Fruit fly (Drosophila melanogaster) whole organism, embryonic: ENCODE results near the gene CG12289.

Experiments used
- CG10959 ChIP-seq: fragments of 200-800 bp; sonication (Bioruptor generic); IDR thresholded peaks from 2 replicates; pipeline ENCODE4 v1.3.6; 2022; ENCODE audit warnings: missing biosample characterization, missing genetic modification characterization
- CG12104 ChIP-seq: fragments of 200-800 bp; sonication (Bioruptor generic); optimal IDR thresholded peaks from 3 replicates; lab custom pipeline; 2016; ENCODE audit warnings: missing biosample characterization, missing genetic modification characterization
- CG12236 ChIP-seq: fragments of 200-800 bp; sonication (Bioruptor generic); optimal IDR thresholded peaks from 2 replicates; lab custom pipeline; 2016; ENCODE audit warnings: missing biosample characterization, missing genetic modification characterization
- CG12744 ChIP-seq: fragments of 200-800 bp; sonication (Bioruptor generic); optimal IDR thresholded peaks from 2 replicates; lab custom pipeline; 2016; ENCODE audit warnings: missing biosample characterization, missing genetic modification characterization
- CG13296 ChIP-seq: fragments of 200-800 bp; sonication (Bioruptor generic); optimal IDR thresholded peaks from 3 replicates; lab custom pipeline; 2018; ENCODE audit warnings: missing biosample characterization, mild to moderate bottlenecking, missing genetic modification characterization
- CG14710 ChIP-seq: fragments of 200-800 bp; sonication (Bioruptor generic); optimal IDR thresholded peaks from 3 replicates; lab custom pipeline; 2019; ENCODE audit warnings: missing biosample characterization, mild to moderate bottlenecking, missing genetic modification characterization, moderate library complexity
- CG15696 ChIP-seq: fragments of 200-800 bp; sonication (Bioruptor generic); optimal IDR thresholded peaks from 2 replicates; lab custom pipeline; 2019; ENCODE audit warnings: missing biosample characterization, mild to moderate bottlenecking, missing genetic modification characterization, moderate library complexity
- CG17385 ChIP-seq: fragments of 200-800 bp; sonication (Bioruptor generic); optimal IDR thresholded peaks from 3 replicates; lab custom pipeline; 2018; ENCODE audit warnings: missing biosample characterization, mild to moderate bottlenecking, missing genetic modification characterization
- CG17829 ChIP-seq: fragments of 200-800 bp; optimal IDR thresholded peaks from 2 replicates; lab custom pipeline; 2019; ENCODE audit warnings: missing biosample characterization, mild to moderate bottlenecking, missing genetic modification characterization, moderate library complexity
- CG18476 ChIP-seq: fragments of 200-800 bp; sonication (Bioruptor generic); optimal IDR thresholded peaks from 2 replicates; lab custom pipeline; 2016; ENCODE audit warnings: missing biosample characterization, mild to moderate bottlenecking, missing genetic modification characterization
- CG30403 ChIP-seq: fragments of 200-800 bp; sonication (Bioruptor generic); optimal IDR thresholded peaks from 3 replicates; lab custom pipeline; 2016; ENCODE audit warnings: missing biosample characterization, missing genetic modification characterization
- CG32772 ChIP-seq: fragments of 200-800 bp; sonication (Bioruptor generic); IDR thresholded peaks from 2 replicates; pipeline ENCODE4 v1.3.6; 2022; ENCODE audit warnings: missing biosample characterization, missing genetic modification characterization
- CG33557 ChIP-seq: fragments of 200-800 bp; sonication (Bioruptor generic); optimal IDR thresholded peaks from 2 replicates; lab custom pipeline; 2019; ENCODE audit warnings: missing biosample characterization, mild to moderate bottlenecking, missing genetic modification characterization, moderate library complexity
- CG4730 ChIP-seq: fragments of 200-800 bp; sonication (Bioruptor generic); IDR thresholded peaks from 2 replicates; pipeline ENCODE4 v1.3.6; 2022; ENCODE audit warnings: missing biosample characterization, missing genetic modification characterization
- CG6683 ChIP-seq: fragments of 200-800 bp; sonication (Bioruptor generic); optimal IDR thresholded peaks from 2 replicates; lab custom pipeline; 2017; ENCODE audit warnings: missing biosample characterization, mild to moderate bottlenecking, missing genetic modification characterization, missing genetic modification reagents
- CG7372 ChIP-seq: fragments of 200-800 bp; sonication (Bioruptor generic); IDR thresholded peaks from 2 replicates; pipeline ENCODE4 v1.3.6; 2022; ENCODE audit warnings: missing biosample characterization, missing genetic modification characterization
- CG8089 ChIP-seq: fragments of 200-800 bp; sonication (Bioruptor generic); optimal IDR thresholded peaks from 3 replicates; lab custom pipeline; 2016; ENCODE audit warnings: missing biosample characterization, missing genetic modification characterization
- CoRest ChIP-seq: fragments of 200-800 bp; sonication (Bioruptor generic); optimal IDR thresholded peaks from 3 replicates; lab custom pipeline; 2018; ENCODE audit warnings: missing biosample characterization, mild to moderate bottlenecking, missing genetic modification characterization, moderate library complexity
- Dbx ChIP-seq: fragments of 200-800 bp; sonication (Bioruptor generic); IDR thresholded peaks from 3 replicates; pipeline ENCODE4 v1.3.6; 2022; ENCODE audit warnings: missing biosample characterization, missing genetic modification characterization
- Dp ChIP-seq: fragments of 200-800 bp; sonication (Bioruptor generic); optimal IDR thresholded peaks from 2 replicates; lab custom pipeline; 2018; ENCODE audit warnings: missing biosample characterization, mild to moderate bottlenecking, missing genetic modification characterization, moderate library complexity
- Mad ChIP-seq: fragments of 200-800 bp; sonication (Bioruptor generic); optimal IDR thresholded peaks from 2 replicates; lab custom pipeline; 2016; ENCODE audit warnings: missing biosample characterization, missing genetic modification characterization
- Rfx ChIP-seq: fragments of 200-800 bp; sonication (Bioruptor generic); IDR thresholded peaks from 2 replicates; pipeline ENCODE4 v1.3.6; 2022; ENCODE audit warnings: missing biosample characterization, missing genetic modification characterization
- Rx ChIP-seq: fragments of 200-800 bp; sonication (Bioruptor generic); IDR thresholded peaks from 2 replicates; pipeline ENCODE4 v1.3.6; 2022; ENCODE audit warnings: missing biosample characterization, missing genetic modification characterization
- Scr ChIP-seq: fragments of 200-800 bp; sonication (Bioruptor generic); IDR thresholded peaks from 2 replicates; pipeline ENCODE4 v1.3.6; 2022; ENCODE audit warnings: missing biosample characterization, missing genetic modification characterization; ENCODE audit not compliant: partially characterized antibody
- Ssrp ChIP-seq: fragments of 200-800 bp; sonication (Bioruptor generic); optimal IDR thresholded peaks from 2 replicates; lab custom pipeline; 2018; ENCODE audit warnings: missing biosample characterization, mild to moderate bottlenecking, missing genetic modification characterization, moderate library complexity
- ac ChIP-seq: fragments of 200-800 bp; sonication (Bioruptor generic); optimal IDR thresholded peaks from 3 replicates; lab custom pipeline; 2017; ENCODE audit warnings: missing biosample characterization, mild to moderate bottlenecking, missing genetic modification characterization
- aop ChIP-seq: fragments of 200-800 bp; sonication (Bioruptor generic); IDR thresholded peaks from 2 replicates; pipeline ENCODE4 v1.3.6; 2022; ENCODE audit warnings: missing biosample characterization, missing genetic modification characterization
- ara ChIP-seq: fragments of 200-800 bp; sonication (Bioruptor generic); IDR thresholded peaks from 2 replicates; pipeline ENCODE4 v1.3.6; 2022; ENCODE audit warnings: missing biosample characterization, missing genetic modification characterization
- bigmax ChIP-seq: fragments of 200-800 bp; sonication (Bioruptor generic); optimal IDR thresholded peaks from 2 replicates; lab custom pipeline; 2018; ENCODE audit warnings: missing biosample characterization, mild to moderate bottlenecking, missing genetic modification characterization
- da ChIP-seq: fragments of 200-800 bp; sonication (Bioruptor generic); optimal IDR thresholded peaks from 2 replicates; lab custom pipeline; 2016; ENCODE audit warnings: missing biosample characterization, missing genetic modification characterization
- danr ChIP-seq: fragments of 200-800 bp; sonication (Bioruptor generic); IDR thresholded peaks from 2 replicates; pipeline ENCODE4 v1.3.6; 2022; ENCODE audit warnings: missing biosample characterization, missing genetic modification characterization
- dati ChIP-seq: fragments of 200-800 bp; sonication (Bioruptor generic); IDR thresholded peaks from 2 replicates; pipeline ENCODE4 v1.3.6; 2022; ENCODE audit warnings: missing biosample characterization, missing genetic modification characterization
- dmrt11E ChIP-seq: fragments of 200-800 bp; sonication (Bioruptor generic); optimal IDR thresholded peaks from 3 replicates; lab custom pipeline; 2018; ENCODE audit warnings: missing biosample characterization, mild to moderate bottlenecking, missing genetic modification characterization, moderate library complexity
- inv ChIP-seq: fragments of 200-800 bp; sonication (Bioruptor generic); IDR thresholded peaks from 2 replicates; pipeline ENCODE4 v1.3.6; 2022; ENCODE audit warnings: missing biosample characterization, missing genetic modification characterization; ENCODE audit not compliant: partially characterized antibody
- jing ChIP-seq: fragments of 200-800 bp; sonication (Bioruptor generic); optimal IDR thresholded peaks from 2 replicates; lab custom pipeline; 2018; ENCODE audit warnings: missing biosample characterization, mild to moderate bottlenecking, missing genetic modification characterization
- ken ChIP-seq: fragments of 200-800 bp; sonication (Bioruptor generic); IDR thresholded peaks from 3 replicates; pipeline ENCODE4 v1.3.6; 2022; ENCODE audit warnings: missing biosample characterization, missing genetic modification characterization
- odd ChIP-seq: fragments of 200-800 bp; sonication (Bioruptor generic); optimal IDR thresholded peaks from 2 replicates; lab custom pipeline; 2017; ENCODE audit warnings: missing biosample characterization, mild to moderate bottlenecking, missing genetic modification characterization
- pan ChIP-seq, 4 experiments: fragments of >200 bp in 3 of 4; fragments of 200-800 bp in 1 of 4; sonication (Bioruptor generic) in 1 of 4; optimal IDR thresholded peaks in 3 of 4; IDR thresholded peaks in 1 of 4; 2 replicates each; pipeline versions ENCODE4 v1.3.6 to Lab custom; 2017 to 2022; ENCODE audit warnings: missing biosample characterization in 2 of 4, missing genetic modification characterization in 2 of 4, mixed read lengths in 1 of 4
- pita ChIP-seq: fragments of 200-800 bp; sonication (Bioruptor generic); optimal IDR thresholded peaks from 2 replicates; lab custom pipeline; 2017; ENCODE audit warnings: missing biosample characterization, mild to moderate bottlenecking, missing genetic modification characterization
- run ChIP-seq: fragments of 200-800 bp; sonication (Bioruptor generic); optimal IDR thresholded peaks from 3 replicates; lab custom pipeline; 2018; ENCODE audit warnings: missing biosample characterization, mild to moderate bottlenecking, missing genetic modification characterization
- salm ChIP-seq: fragments of 200-800 bp; sonication (Bioruptor generic); optimal IDR thresholded peaks from 2 replicates; lab custom pipeline; 2018; ENCODE audit warnings: missing biosample characterization, mild to moderate bottlenecking, missing genetic modification characterization
- sens ChIP-seq: fragments of 200-800 bp; sonication (Bioruptor generic); peaks from one replicate; lab custom pipeline; 2016; ENCODE audit warnings: missing biosample characterization, missing genetic modification characterization
- slbo ChIP-seq: fragments of 200-800 bp; sonication (Bioruptor generic); IDR thresholded peaks from 2 replicates; pipeline ENCODE4 v1.3.6; 2022; ENCODE audit warnings: missing biosample characterization, missing genetic modification characterization
- sob ChIP-seq: fragments of 200-800 bp; sonication (Bioruptor generic); IDR thresholded peaks from 2 replicates; pipeline ENCODE4 v1.3.6; 2022; ENCODE audit warnings: missing biosample characterization, missing genetic modification characterization
- tll ChIP-seq, 2 experiments: fragments of 200-800 bp in 1 of 2; fragments of >200 bp in 1 of 2; sonication (Bioruptor generic) in 1 of 2; optimal IDR thresholded peaks; 2 replicates each; lab custom pipeline; 2017 to 2019; ENCODE audit warnings: missing biosample characterization in 2 of 2, missing genetic modification characterization in 2 of 2, mild to moderate bottlenecking in 1 of 2, moderate library complexity in 1 of 2
- twi ChIP-seq: fragments of 200-800 bp; optimal IDR thresholded peaks from 2 replicates; lab custom pipeline; 2019; ENCODE audit warnings: missing biosample characterization, mild to moderate bottlenecking, missing genetic modification characterization, moderate library complexity
- tx ChIP-seq: fragments of 200-800 bp; sonication (Bioruptor generic); optimal IDR thresholded peaks from 2 replicates; lab custom pipeline; 2016; ENCODE audit warnings: missing biosample characterization, missing genetic modification characterization
- vvl ChIP-seq: fragments of 200-800 bp; sonication (Bioruptor generic); IDR thresholded peaks from 2 replicates; pipeline ENCODE4 v1.3.6; 2022; ENCODE audit warnings: missing biosample characterization, missing genetic modification characterization
- z ChIP-seq: fragments of 200-800 bp; sonication (Bioruptor generic); IDR thresholded peaks from 3 replicates; pipeline ENCODE4 v1.3.6; 2022; ENCODE audit warnings: missing biosample characterization, missing genetic modification characterization
- zf30C ChIP-seq: fragments of 200-800 bp; sonication (Bioruptor generic); optimal IDR thresholded peaks from 3 replicates; lab custom pipeline; 2018; ENCODE audit warnings: missing biosample characterization, mild to moderate bottlenecking, missing genetic modification characterization

Gene CG12289

dm6 chr3L:11465371-11465914 is 7.2 kb upstream of the CG12289 start, which contains the start of gene Fum3:
TSS of gene Fum3 (minus strand) at chr3L:11465864.
- TF ChIP-seq Scr (GFP tag; lab: Robert Waterston, UW) (no peak), inv (GFP tag; lab: Robert Waterston, UW) (no peak), CG13296 (GFP tag; lab: Kevin White, UChicago) (no peak), salm (no peak), ara (GFP tag; lab: Robert Waterston, UW) (peak; percentile 53; the same call in 1 of the 2 replicates), sens (GFP tag; lab: Kevin White, UChicago) (peak; percentile 83), Mad (no peak), twi (tag; lab: Kevin White, UChicago) (no peak), danr (GFP tag; lab: Robert Waterston, UW) (no peak), CG12104 (no peak), CG14710 (tag; lab: Kevin White, UChicago) (peak; percentile 12), tll (GFP tag; optimal IDR thresholded peaks at IDR 0.05; lab: Kevin White, UChicago) (no peak), CG17829 (peak; percentile 18), Ssrp (tag; lab: Kevin White, UChicago) (no peak), CG30403 (GFP tag; lab: Kevin White, UChicago) (no peak), da (GFP tag; lab: Kevin White, UChicago) (no peak), pan (optimal IDR thresholded peaks at IDR 0.05; lab: Kevin White, UChicago) (no peak), pan (GFP tag; optimal IDR thresholded peaks at IDR 0.05 in 1 of 2, IDR thresholded peaks at IDR 0.05 in 1 of 2) (peak in 1 of 2 experiments; percentile 30), jing (GFP tag; lab: Kevin White, UChicago) (no peak), CG4730 (no peak), CoRest (tag; lab: Kevin White, UChicago) (peak; percentile 15), CG32772 (GFP tag; lab: Robert Waterston, UW) (0 out of 2 replicates have a peak, but pooled peaks have one; percentile 18), CG15696 (peak; percentile 24), aop (GFP tag; lab: Robert Waterston, UW) (no peak), Rfx (GFP tag; lab: Robert Waterston, UW) (no peak; the same call in 1 of the 2 replicates), CG6683 (GFP tag; lab: Kevin White, UChicago) (no peak), dati (GFP tag; lab: Robert Waterston, UW) (no peak), ken (GFP tag; lab: Robert Waterston, UW) (no peak), CG17385 (no peak), CG7372 (GFP tag; lab: Robert Waterston, UW) (no peak), Dbx (GFP tag; lab: Robert Waterston, UW) (0 out of 3 replicates have a peak, but pooled peaks have one; percentile 24), CG12744 (no peak), CG12236 (GFP tag; lab: Kevin White, UChicago) (no peak), CG18476 (no peak), bigmax (no peak), tx (GFP tag; lab: Kevin White, UChicago) (no peak), dmrt11E (tag; lab: Kevin White, UChicago) (peak; percentile 29), pita (GFP tag; lab: Kevin White, UChicago) (no peak), CG33557 (no peak), run (tag; lab: Kevin White, UChicago) (no peak), z (no peak), sob (GFP tag; lab: Robert Waterston, UW) (no peak), slbo (GFP tag; lab: Robert Waterston, UW) (no peak), Dp (GFP tag; lab: Kevin White, UChicago) (no peak), CG10959 (GFP tag; lab: Robert Waterston, UW) (peak; percentile 35), zf30C (GFP tag; lab: Kevin White, UChicago) (no peak), Rx (GFP tag; lab: Robert Waterston, UW) (no peak), odd (GFP tag; lab: Kevin White, UChicago) (no peak), CG8089 (no peak), ac (GFP tag; lab: Kevin White, UChicago) (no peak), vvl (peak; percentile 6; the same call in 1 of the 2 replicates)
